Worm (Caenorhabditis elegans) whole organism, young adult: ENCODE measurements around the gene srx-36.
A peak's percentile ranks its signal among the peaks of the same experiment; 100 is the strongest.

Experiments used
- B0035.1 ChIP-seq: sonication (generic microtip); optimal IDR thresholded peaks from 2 replicates; lab custom pipeline; 2016; ENCODE audit warnings: missing genetic modification characterization, mild to moderate bottlenecking, missing compliant biosample characterization, missing genotype, missing genetic modification reagents
- B0336.3 ChIP-seq: fragments of 200-800 bp; sonication (Bioruptor generic); IDR thresholded peaks from 2 replicates; pipeline ENCODE4 v1.3.6; 2022; ENCODE audit warnings: missing genetic modification characterization, missing compliant biosample characterization
- C17E4.6 ChIP-seq: fragments of 200-800 bp; sonication (Bioruptor generic); IDR thresholded peaks from 2 replicates; pipeline ENCODE4 v1.3.6; 2022; ENCODE audit warnings: missing genetic modification reagents, missing genetic modification characterization, missing compliant biosample characterization
- F23B12.7 ChIP-seq: sonication (generic microtip); optimal IDR thresholded peaks from 2 replicates; lab custom pipeline; 2017; ENCODE audit warnings: missing genetic modification characterization, mild to moderate bottlenecking, missing compliant biosample characterization, antibody characterized with exemption, moderate library complexity; ENCODE audit not compliant: insufficient read depth
- F37B4.10 ChIP-seq: fragments of 200-800 bp; sonication (Bioruptor generic); IDR thresholded peaks from 2 replicates; pipeline ENCODE4 v1.3.6; 2022; ENCODE audit warnings: missing genetic modification characterization, missing compliant biosample characterization
- F39B2.1 ChIP-seq: fragments of 200-800 bp; sonication (Bioruptor generic); IDR thresholded peaks from 2 replicates; pipeline ENCODE4 v1.3.6; 2022; ENCODE audit warnings: missing genetic modification reagents, missing genetic modification characterization, missing compliant biosample characterization
- F55B11.4 ChIP-seq: sonication (generic microtip); optimal IDR thresholded peaks from 2 replicates; lab custom pipeline; 2016; ENCODE audit warnings: missing compliant biosample characterization, missing genetic modification characterization, borderline replicate concordance; ENCODE audit not compliant: insufficient read depth
- F57C9.4 ChIP-seq: sonication (generic microtip); optimal IDR thresholded peaks from 2 replicates; lab custom pipeline; 2017; ENCODE audit warnings: mild to moderate bottlenecking, missing genetic modification characterization, missing compliant biosample characterization
- K11D2.4 ChIP-seq: fragments of 200-800 bp; sonication (Bioruptor generic); IDR thresholded peaks from 2 replicates; pipeline ENCODE4 v1.3.6; 2022; ENCODE audit warnings: missing genetic modification reagents, missing genetic modification characterization, missing compliant biosample characterization
- Y67H2A.10 ChIP-seq: fragments of 200-800 bp; sonication (Bioruptor generic); conservative IDR thresholded peaks from 2 replicates; pipeline ENCODE4 v1.3.6; 2022; ENCODE audit warnings: missing genetic modification reagents, missing genetic modification characterization, missing compliant biosample characterization
- ZK185.1 ChIP-seq: sonication (generic microtip); optimal IDR thresholded peaks from 2 replicates; lab custom pipeline; 2016; ENCODE audit warnings: mild to moderate bottlenecking, missing genetic modification characterization, missing compliant biosample characterization; ENCODE audit not compliant: poor library complexity, severe bottlenecking
- atf-7 ChIP-seq: sonication (generic microtip); optimal IDR thresholded peaks from 2 replicates; lab custom pipeline; 2017; ENCODE audit warnings: mild to moderate bottlenecking, missing genetic modification characterization, missing compliant biosample characterization
- athp-1 ChIP-seq: sonication (generic microtip); optimal IDR thresholded peaks from 2 replicates; lab custom pipeline; 2017; ENCODE audit warnings: mild to moderate bottlenecking, missing genetic modification characterization, missing compliant biosample characterization
- attf-3 ChIP-seq: fragments of 200-800 bp; sonication (Bioruptor generic); conservative IDR thresholded peaks from 2 replicates; pipeline ENCODE4 v1.3.6; 2022; ENCODE audit warnings: missing genetic modification reagents, missing genetic modification characterization, missing compliant biosample characterization
- cebp-1 ChIP-seq, 2 experiments: fragments of 200-800 bp in 1 of 2; sonication (Bioruptor generic) in 1 of 2; sonication (generic microtip) in 1 of 2; IDR thresholded peaks in 1 of 2; optimal IDR thresholded peaks in 1 of 2; 2 replicates each; pipeline versions ENCODE4 v1.3.6 to Lab custom; 2017 to 2022; ENCODE audit warnings: missing compliant biosample characterization in 2 of 2, missing genetic modification characterization in 2 of 2, mild to moderate bottlenecking in 1 of 2, missing genetic modification reagents in 1 of 2, moderate library complexity in 1 of 2
- ceh-91 ChIP-seq: fragments of 200-800 bp; sonication (Bioruptor generic); IDR thresholded peaks from 2 replicates; pipeline ENCODE4 v1.3.6; 2022; ENCODE audit warnings: missing genetic modification reagents, missing genetic modification characterization, missing compliant biosample characterization
- dox-1 ChIP-seq: fragments of 200-800 bp; sonication (Bioruptor generic); IDR thresholded peaks from 2 replicates; pipeline ENCODE4 v1.3.6; 2022; ENCODE audit warnings: missing genetic modification reagents, missing genetic modification characterization, missing compliant biosample characterization
- efl-1 ChIP-seq: fragments of 150-350 bp; optimal IDR thresholded peaks from 2 replicates; lab custom pipeline; 2014; ENCODE audit warnings: missing biosample characterization, missing genetic modification reagents, missing genetic modification characterization
- egl-44 ChIP-seq: fragments of 200-800 bp; sonication (Bioruptor generic); IDR thresholded peaks from 2 replicates; pipeline ENCODE4 v1.3.6; 2022; ENCODE audit warnings: missing genetic modification reagents, missing genetic modification characterization, missing compliant biosample characterization
- ekl-4 ChIP-seq: fragments of 200-800 bp; sonication (Bioruptor generic); IDR thresholded peaks from 2 replicates; pipeline ENCODE4 v1.3.6; 2022; ENCODE audit warnings: missing genetic modification reagents, missing genetic modification characterization, missing compliant biosample characterization
- fkh-3 ChIP-seq: sonication (generic microtip); optimal IDR thresholded peaks from 2 replicates; lab custom pipeline; 2016; ENCODE audit warnings: mild to moderate bottlenecking, missing genetic modification characterization, missing compliant biosample characterization
- him-1 ChIP-seq: sonication (generic microtip); optimal IDR thresholded peaks from 2 replicates; lab custom pipeline; 2016; ENCODE audit warnings: missing genotype, missing genetic modification reagents, missing genetic modification characterization, missing compliant biosample characterization
- hlh-12 ChIP-seq: sonication (generic microtip); optimal IDR thresholded peaks from 2 replicates; lab custom pipeline; 2016; ENCODE audit warnings: missing genetic modification characterization, missing compliant biosample characterization
- hmg-1.2 ChIP-seq: fragments of 200-800 bp; sonication (Bioruptor generic); IDR thresholded peaks from 2 replicates; pipeline ENCODE4 v1.3.6; 2022; ENCODE audit warnings: missing genetic modification reagents, missing genetic modification characterization, missing compliant biosample characterization
- lag-1 ChIP-seq: fragments of 200-800 bp; sonication (Bioruptor generic); IDR thresholded peaks from 2 replicates; pipeline ENCODE4 v1.3.6; 2022; ENCODE audit warnings: missing genetic modification reagents, missing genetic modification characterization, missing compliant biosample characterization
- let-607 ChIP-seq, 2 experiments: fragments of 200-800 bp in 1 of 2; sonication (Bioruptor generic) in 1 of 2; sonication (generic microtip) in 1 of 2; optimal IDR thresholded peaks; 2 replicates each; lab custom pipeline; 2016 to 2018; ENCODE audit warnings: mild to moderate bottlenecking in 2 of 2, missing compliant biosample characterization in 2 of 2, missing genetic modification characterization in 2 of 2, moderate library complexity in 2 of 2, missing genotype in 1 of 2
- lin-40 ChIP-seq: sonication (generic microtip); optimal IDR thresholded peaks from 2 replicates; lab custom pipeline; 2016; ENCODE audit warnings: missing genetic modification characterization, mild to moderate bottlenecking, missing compliant biosample characterization, missing genotype, missing genetic modification reagents
- lin-54 ChIP-seq: fragments of 200-800 bp; sonication (Bioruptor generic); optimal IDR thresholded peaks from 2 replicates; lab custom pipeline; 2018; ENCODE audit warnings: mild to moderate bottlenecking, missing genetic modification characterization, missing compliant biosample characterization
- madf-10 ChIP-seq: sonication (generic microtip); optimal IDR thresholded peaks from 2 replicates; lab custom pipeline; 2016; ENCODE audit warnings: mild to moderate bottlenecking, missing genetic modification characterization, missing compliant biosample characterization
- madf-6 ChIP-seq: fragments of 200-800 bp; sonication (Bioruptor generic); IDR thresholded peaks from 2 replicates; pipeline ENCODE4 v1.3.6; 2022; ENCODE audit warnings: missing genetic modification reagents, missing genetic modification characterization, missing compliant biosample characterization
- mel-28 ChIP-seq: sonication (generic microtip); optimal IDR thresholded peaks from 2 replicates; lab custom pipeline; 2016; ENCODE audit warnings: borderline replicate concordance, mild to moderate bottlenecking, missing genetic modification characterization, missing compliant biosample characterization
- mes-4 ChIP-seq: sonication (generic microtip); optimal IDR thresholded peaks from 2 replicates; lab custom pipeline; 2016; ENCODE audit warnings: missing genotype, missing genetic modification characterization, missing compliant biosample characterization
- nfya-1 ChIP-seq: sonication (generic microtip); optimal IDR thresholded peaks from 2 replicates; lab custom pipeline; 2017; ENCODE audit warnings: antibody characterized with exemption, missing compliant biosample characterization, missing genetic modification characterization, borderline replicate concordance; ENCODE audit not compliant: insufficient read depth
- nhr-179 ChIP-seq: sonication (generic microtip); optimal IDR thresholded peaks from 2 replicates; lab custom pipeline; 2016; ENCODE audit warnings: mild to moderate bottlenecking, missing genetic modification characterization, missing compliant biosample characterization
- nhr-80 ChIP-seq: sonication (generic microtip); optimal IDR thresholded peaks from 2 replicates; lab custom pipeline; 2016; ENCODE audit warnings: missing genetic modification characterization, missing compliant biosample characterization
- repo-1 ChIP-seq: sonication (generic microtip); optimal IDR thresholded peaks from 2 replicates; lab custom pipeline; 2017; ENCODE audit warnings: mild to moderate bottlenecking, missing genetic modification characterization, missing compliant biosample characterization
- rpc-1 ChIP-seq, 2 experiments: fragments of 150-350 bp in 1 of 2; sonication (generic microtip) in 1 of 2; optimal IDR thresholded peaks; 2 replicates each; lab custom pipeline; 2014 to 2018; ENCODE audit warnings: missing biosample characterization in 1 of 2, missing genetic modification characterization in 1 of 2, missing genetic modification reagents in 1 of 2, missing genotype in 1 of 2
- sdz-38 ChIP-seq: sonication (generic microtip); optimal IDR thresholded peaks from 2 replicates; lab custom pipeline; 2016; ENCODE audit warnings: missing genotype, missing genetic modification characterization, missing compliant biosample characterization
- somi-1 ChIP-seq: fragments of 200-800 bp; sonication (Bioruptor generic); optimal IDR thresholded peaks from 2 replicates; lab custom pipeline; 2018; ENCODE audit warnings: mild to moderate bottlenecking, missing genetic modification characterization, missing compliant biosample characterization
- unc-130 ChIP-seq: sonication (generic microtip); optimal IDR thresholded peaks from 2 replicates; lab custom pipeline; 2016; ENCODE audit warnings: missing genetic modification reagents, missing genetic modification characterization, missing compliant biosample characterization
- unc-62 ChIP-seq: fragments of 150-350 bp; optimal IDR thresholded peaks from 2 replicates; lab custom pipeline; 2014; ENCODE audit warnings: missing biosample characterization, missing genetic modification reagents, missing genetic modification characterization
- xnd-1 ChIP-seq: sonication (generic microtip); optimal IDR thresholded peaks from 2 replicates; lab custom pipeline; 2016; ENCODE audit warnings: missing genotype, missing genetic modification reagents, missing genetic modification characterization, missing compliant biosample characterization
- zfh-2 ChIP-seq: fragments of 200-800 bp; sonication (Bioruptor generic); conservative IDR thresholded peaks from 2 replicates; pipeline ENCODE4 v1.3.6; 2022; ENCODE audit warnings: missing genetic modification reagents, missing genetic modification characterization, missing compliant biosample characterization
- zim-3 ChIP-seq: sonication (generic microtip); optimal IDR thresholded peaks from 2 replicates; lab custom pipeline; 2017; ENCODE audit warnings: mild to moderate bottlenecking, missing genetic modification characterization, moderate library complexity, missing compliant biosample characterization
- ztf-18 ChIP-seq: sonication (generic microtip); optimal IDR thresholded peaks from 2 replicates; lab custom pipeline; 2016; ENCODE audit warnings: missing genotype, mild to moderate bottlenecking, missing genetic modification characterization, missing compliant biosample characterization
- ztf-28 ChIP-seq: fragments of 200-800 bp; sonication (Bioruptor generic); IDR thresholded peaks from 2 replicates; pipeline ENCODE4 v1.3.6; 2022; ENCODE audit warnings: missing genetic modification reagents, missing genetic modification characterization, missing compliant biosample characterization
- ztf-3 ChIP-seq: fragments of 200-800 bp; sonication (Bioruptor generic); optimal IDR thresholded peaks from 2 replicates; lab custom pipeline; 2018; ENCODE audit warnings: mild to moderate bottlenecking, missing genetic modification characterization, missing compliant biosample characterization
- ztf-6 ChIP-seq: fragments of 200-800 bp; sonication (Bioruptor generic); IDR thresholded peaks from 2 replicates; pipeline ENCODE4 v1.3.6; 2022; ENCODE audit warnings: missing genetic modification reagents, missing genetic modification characterization, missing compliant biosample characterization

Gene srx-36

ce11 chrV:7084612-7085139 is 46.2 kb downstream of the srx-36 start, which contains the start of gene mys-1 (continued):
- no peak for TF ChIP-seq lin-40
- peak; percentile 51; the same call in 1 of the 2 replicates for TF ChIP-seq dox-1 (GFP tag; lab: Robert Waterston, UW)
- TF ChIP-seq him-1 (tag; lab: Kevin White, UChicago), result peak; percentile 9
- TF ChIP-seq madf-6 (GFP tag; lab: Robert Waterston, UW), result peak; percentile 49
- no peak for TF ChIP-seq nfya-1 (tag; lab: Kevin White, UChicago)
- TF ChIP-seq B0035.1, result no peak
- TF ChIP-seq ceh-91, result no peak
- TF ChIP-seq ztf-18 (tag; lab: Kevin White, UChicago), result peak; percentile 32
- TF ChIP-seq mel-28 (tag; lab: Kevin White, UChicago), result no peak
- no peak for TF ChIP-seq zim-3 (tag; lab: Kevin White, UChicago)
- TF ChIP-seq unc-130 (GFP tag; lab: Kevin White, UChicago), result peak; percentile 56
- TF ChIP-seq fkh-3 (tag; lab: Kevin White, UChicago), result no peak
- TF ChIP-seq ztf-3, result no peak
- TF ChIP-seq F55B11.4 (tag; lab: Kevin White, UChicago), result no peak
- 0 out of 2 replicates have a peak, but pooled peaks have one; percentile 42 for TF ChIP-seq attf-3
- TF ChIP-seq madf-10 (tag; lab: Kevin White, UChicago), result peak; percentile 11
- TF ChIP-seq ztf-28 (GFP tag; lab: Robert Waterston, UW), result no peak
- TF ChIP-seq F23B12.7 (tag; lab: Kevin White, UChicago), result peak; percentile 26
- TF ChIP-seq lag-1 (GFP tag; lab: Robert Waterston, UW), result no peak
- TF ChIP-seq nhr-80 (tag; lab: Kevin White, UChicago), result no peak
- 0 out of 2 replicates have a peak, but pooled peaks have one; percentile 27 for TF ChIP-seq K11D2.4 (GFP tag; lab: Robert Waterston, UW)
- TF ChIP-seq egl-44 (GFP tag; lab: Robert Waterston, UW), result no peak
- TF ChIP-seq repo-1 (tag; lab: Kevin White, UChicago), result no peak
- TF ChIP-seq athp-1 (tag; lab: Kevin White, UChicago), result no peak
- TF ChIP-seq atf-7, result no peak
- no peak for TF ChIP-seq cebp-1 (GFP tag; IDR thresholded peaks at IDR 0.05; lab: Robert Waterston, UW)
- TF ChIP-seq cebp-1 (tag; optimal IDR thresholded peaks at IDR 0.05; lab: Kevin White, UChicago), result peak; percentile 70
- peak; percentile 99 for TF ChIP-seq lin-54 (GFP tag; lab: Kevin White, UChicago)
- no peak for TF ChIP-seq F39B2.1 (GFP tag; lab: Robert Waterston, UW)
- TF ChIP-seq hlh-12 (tag; lab: Kevin White, UChicago), result no peak
- TF ChIP-seq xnd-1 (tag; lab: Kevin White, UChicago), result no peak
- no peak for TF ChIP-seq zfh-2 (GFP tag; lab: Robert Waterston, UW)
- no peak for TF ChIP-seq somi-1 (GFP tag; lab: Kevin White, UChicago)
- no peak for TF ChIP-seq rpc-1 (optimal IDR thresholded peaks at IDR 0.05; lab: Kevin White, UChicago)
- no peak for TF ChIP-seq rpc-1 (tag; optimal IDR thresholded peaks at IDR 0.05; lab: Kevin White, UChicago)
- no peak for TF ChIP-seq hmg-1.2 (GFP tag; lab: Robert Waterston, UW)
- no peak for TF ChIP-seq sdz-38 (tag; lab: Kevin White, UChicago)
- no peak for TF ChIP-seq C17E4.6 (GFP tag; lab: Robert Waterston, UW)
- TF ChIP-seq B0336.3 (GFP tag; lab: Robert Waterston, UW), result no peak
- peak; percentile 61 for TF ChIP-seq ZK185.1
- TF ChIP-seq ekl-4 (GFP tag; lab: Robert Waterston, UW), result no peak
- TF ChIP-seq efl-1 (GFP tag; lab: Kevin White, UChicago), result peak; percentile 79
- TF ChIP-seq F57C9.4, result no peak
- TF ChIP-seq unc-62 (GFP tag; lab: Kevin White, UChicago), result no peak
- TF ChIP-seq mes-4, result no peak
- TF ChIP-seq F37B4.10, result no peak
- TF ChIP-seq Y67H2A.10 (GFP tag; lab: Robert Waterston, UW), result no peak
- TF ChIP-seq let-607 (tag; optimal IDR thresholded peaks at IDR 0.05; lab: Kevin White, UChicago), result no peak
- no peak for TF ChIP-seq nhr-179 (tag; lab: Kevin White, UChicago)
- no peak for TF ChIP-seq ztf-6 (GFP tag; lab: Robert Waterston, UW)
